Fruit fly (Drosophila melanogaster) Kc167 (cell line): ENCODE measurements around the gene CG2104.

ENCODE experiments used
- Myc ChIP-seq: fragments of >200 bp; optimal IDR thresholded peaks from 2 replicates; lab custom pipeline; 2017; ENCODE audit warnings: missing external identifiers
- Sin3A ChIP-seq: fragments of >200 bp; optimal IDR thresholded peaks from 2 replicates; lab custom pipeline; 2018; ENCODE audit warnings: missing external identifiers
- h ChIP-seq: fragments of >200 bp; optimal IDR thresholded peaks from 3 replicates; lab custom pipeline; 2018; ENCODE audit warnings: missing external identifiers
- psq ChIP-seq: fragments of >200 bp; optimal IDR thresholded peaks from 2 replicates; lab custom pipeline; 2017; ENCODE audit warnings: missing external identifiers
- ttk ChIP-seq: sonication (Bioruptor generic); optimal IDR thresholded peaks from 2 replicates; lab custom pipeline; 2017; ENCODE audit warnings: missing external identifiers

DNA sequence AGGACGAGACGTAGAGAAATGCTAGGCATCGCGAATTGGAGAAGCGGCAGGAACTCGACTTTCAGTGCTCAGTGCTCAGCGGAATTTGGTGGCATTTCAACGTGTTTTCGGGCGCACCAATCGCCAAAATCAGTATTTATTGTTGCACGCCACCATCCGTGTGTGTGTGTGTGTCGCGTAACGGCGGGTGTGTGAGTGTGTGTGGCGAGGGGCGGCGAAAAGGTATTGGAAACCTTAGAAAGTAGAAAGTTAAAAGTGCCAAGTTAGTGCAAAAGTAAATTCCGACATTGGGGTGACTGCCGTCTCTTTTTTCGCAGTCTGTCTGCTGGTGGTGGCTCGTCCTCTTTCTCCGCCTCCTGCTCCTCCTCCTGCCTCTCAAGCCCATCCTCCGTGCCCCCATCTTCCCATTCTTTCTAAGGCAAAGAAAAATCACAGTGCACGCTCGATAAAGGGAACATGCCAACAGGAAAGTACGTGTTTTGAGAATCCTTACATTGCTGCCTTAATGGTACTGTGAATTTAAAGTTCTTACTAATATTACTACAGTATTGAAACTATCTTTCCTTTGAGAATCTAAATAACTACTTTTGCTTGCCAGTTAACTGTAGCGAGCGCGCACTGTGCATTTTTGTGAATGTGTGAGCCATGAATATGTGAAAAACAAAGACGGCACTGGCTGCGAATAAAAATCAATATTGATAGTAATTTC is 6.9 kb downstream of the CG2104 start:
- TF ChIP-seq Sin3A (lab: Kevin White, UChicago): no peak
- TF ChIP-seq h: no peak
- no peak for TF ChIP-seq psq (lab: Kevin White, UChicago)
- TF ChIP-seq Myc (lab: Kevin White, UChicago): no peak
- no peak for TF ChIP-seq ttk
